Worm (Caenorhabditis elegans) whole organism, L4/young adult: ENCODE results near the gene F16G10.5.

Experiments used
- W03F9.2 ChIP-seq: fragments of 150-350 bp; optimal IDR thresholded peaks from 2 replicates; lab custom pipeline; 2014; ENCODE audit warnings: missing biosample characterization, missing genetic modification characterization
- him-1 ChIP-seq: sonication (generic microtip); optimal IDR thresholded peaks from 2 replicates; lab custom pipeline; 2016; ENCODE audit warnings: missing genotype, missing genetic modification reagents, missing genetic modification characterization, missing compliant biosample characterization

DNA sequence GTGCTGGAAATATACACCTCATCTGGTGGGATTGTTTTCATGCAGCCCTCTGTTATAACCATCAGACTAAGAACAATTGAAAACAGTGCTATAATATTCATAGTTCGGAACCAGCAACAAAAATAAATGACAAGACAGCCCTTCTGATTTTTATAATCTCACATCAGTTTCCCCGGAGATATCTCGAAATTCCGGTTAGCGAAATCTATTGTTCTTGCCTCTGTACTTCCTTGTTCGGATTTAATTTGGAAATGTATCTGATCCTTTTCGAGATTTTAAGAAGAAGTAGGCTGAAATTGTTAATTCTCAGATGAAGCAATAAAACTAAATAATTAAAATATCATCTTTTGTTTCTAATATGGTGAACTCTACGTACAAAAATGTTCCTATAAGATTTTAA lies 3.4 kb upstream of the F16G10.5 start, which contains the start of gene F43C11.11:
- no peak for TF ChIP-seq W03F9.2
- no peak for TF ChIP-seq him-1 (tag; lab: Kevin White, UChicago)
